Worm (Caenorhabditis elegans): ENCODE results near the gene F21C10.4.

F21C10.4 gene

ce11 chrV:9146196-9146595, 19.8 kb downstream of the F21C10.4 start:
- peak; percentile 3 for TF ChIP-seq nhr-28 (tag; optimal IDR thresholded peaks at IDR 0.05)
- no peak for TF ChIP-seq rbr-2 (tag; optimal IDR thresholded peaks at IDR 0.05)
- TF ChIP-seq arid-1 (GFP tag; conservative IDR thresholded peaks at IDR 0.05): no peak
- peak; percentile 38 for TF ChIP-seq hlh-11 (tag; optimal IDR thresholded peaks at IDR 0.05)
- TF ChIP-seq dmd-6 (GFP tag; IDR thresholded peaks at IDR 0.05): peak; percentile 75
- TF ChIP-seq R02D3.7 (tag; optimal IDR thresholded peaks at IDR 0.05): no peak
- 0 out of 2 replicates have a peak, but pooled peaks have one; percentile 17 for TF ChIP-seq tra-1 (GFP tag; IDR thresholded peaks at IDR 0.05)
- TF ChIP-seq pqm-1 (tag; optimal IDR thresholded peaks at IDR 0.05): peak; percentile 23

- peak; percentile 56 for TF ChIP-seq mxl-3 (GFP tag; optimal IDR thresholded peaks at IDR 0.05)
- no peak for TF ChIP-seq ztf-11 (tag; optimal IDR thresholded peaks at IDR 0.05)
- no peak for TF ChIP-seq dmd-8 (GFP tag; IDR thresholded peaks at IDR 0.05)
- TF ChIP-seq unc-39 (tag; optimal IDR thresholded peaks at IDR 0.05): no peak
- TF ChIP-seq nhr-111 (GFP tag; optimal IDR thresholded peaks at IDR 0.05): no peak
- TF ChIP-seq nhr-48 (tag; optimal IDR thresholded peaks at IDR 0.05): peak; percentile 37
- peak; percentile 5 for TF ChIP-seq nhr-28 (tag; optimal IDR thresholded peaks at IDR 0.05)
- TF ChIP-seq nhr-41 (GFP tag; IDR thresholded peaks at IDR 0.05): no peak
- peak; percentile 42 for TF ChIP-seq hlh-30 (tag; optimal IDR thresholded peaks at IDR 0.05; ENCODE audit: insufficient read depth)
- TF ChIP-seq dve-1 (tag; optimal IDR thresholded peaks at IDR 0.05; ENCODE audit: insufficient read depth): no peak
- TF ChIP-seq hlh-11 (tag; optimal IDR thresholded peaks at IDR 0.05): peak; percentile 35
- peak; percentile 25; the same call in 1 of the 2 replicates for TF ChIP-seq dmd-6 (GFP tag; IDR thresholded peaks at IDR 0.05)
- TF ChIP-seq unc-62 (GFP tag; optimal IDR thresholded peaks at IDR 0.05 in 1 of 2): peak in 1 of 2 experiments; percentile 95
- no peak for TF ChIP-seq unc-62 (tag; optimal IDR thresholded peaks at IDR 0.05)
These were observed 20.6 kb downstream of the F21C10.4 start, which contains the start of gene spl-2 for ce11 chrV:9146849-9147557. TSS of gene spl-2 (minus strand) at chrV:9146899.

ce11 chrV:9148151-9148550, 21.7 kb downstream of the F21C10.4 start:
- TF ChIP-seq lin-1 (GFP tag; IDR thresholded peaks at IDR 0.05): no peak
- TF ChIP-seq daf-19 (GFP tag; conservative IDR thresholded peaks at IDR 0.05): no peak
- no peak for TF ChIP-seq jun-1 (tag; optimal IDR thresholded peaks at IDR 0.05)
- TF ChIP-seq hlh-30 (tag; optimal IDR thresholded peaks at IDR 0.05; ENCODE audit: insufficient read depth): no peak
- TF ChIP-seq lin-39 (tag; optimal IDR thresholded peaks at IDR 0.05): no peak
- no peak for TF ChIP-seq skn-1 (tag; optimal IDR thresholded peaks at IDR 0.05)
- TF ChIP-seq T26A8.4 (GFP tag; IDR thresholded peaks at IDR 0.05): no peak
- TF ChIP-seq ceh-62 (tag; optimal IDR thresholded peaks at IDR 0.05): no peak
- no peak for TF ChIP-seq nhr-102 (tag; optimal IDR thresholded peaks at IDR 0.05)
- no peak for TF ChIP-seq mep-1 (tag; optimal IDR thresholded peaks at IDR 0.05)
- TF ChIP-seq F37D6.2 (tag; optimal IDR thresholded peaks at IDR 0.05): no peak
- TF ChIP-seq mxl-3 (GFP tag; optimal IDR thresholded peaks at IDR 0.05): no peak
- TF ChIP-seq rbr-2 (tag; optimal IDR thresholded peaks at IDR 0.05): no peak
- no peak for TF ChIP-seq nhr-111 (GFP tag; optimal IDR thresholded peaks at IDR 0.05)
- TF ChIP-seq nhr-237 (tag; optimal IDR thresholded peaks at IDR 0.05): no peak
- TF ChIP-seq nhr-41 (GFP tag; IDR thresholded peaks at IDR 0.05): no peak
- no peak for TF ChIP-seq snpc-1.2 (GFP tag; IDR thresholded peaks at IDR 0.05)
- no peak for TF ChIP-seq Y5F2A.4 (GFP tag; optimal IDR thresholded peaks at IDR 0.05)

DNA sequence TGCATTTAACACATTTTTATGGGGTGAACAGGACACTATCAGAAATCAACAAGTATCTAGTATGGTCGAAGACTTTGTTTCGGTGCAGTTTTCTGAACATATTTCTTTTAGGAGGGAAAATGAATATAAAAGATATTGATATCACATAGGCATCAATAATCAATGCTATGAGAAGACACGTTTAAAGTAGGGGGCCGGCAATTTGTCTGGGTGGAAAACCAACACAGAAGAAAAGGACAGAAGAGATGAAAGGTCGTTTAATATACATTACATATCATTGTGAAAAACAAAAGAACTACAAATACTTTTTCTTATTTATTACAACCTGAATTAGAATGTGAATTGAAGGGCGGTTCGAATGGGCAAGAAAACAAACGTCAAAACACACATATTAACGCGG, 25.9 kb downstream of the F21C10.4 start:
- no peak for TF ChIP-seq Y105C5A.15 (GFP tag; IDR thresholded peaks at IDR 0.05)
- TF ChIP-seq zip-2 (tag; optimal IDR thresholded peaks at IDR 0.05): no peak
- TF ChIP-seq D1046.2 (GFP tag; IDR thresholded peaks at IDR 0.05): no peak
- TF ChIP-seq snpc-1.2 (GFP tag; IDR thresholded peaks at IDR 0.05): no peak
- TF ChIP-seq php-3 (GFP tag; IDR thresholded peaks at IDR 0.05): no peak
- TF ChIP-seq lsy-2 (tag; optimal IDR thresholded peaks at IDR 0.05): no peak
- no peak for TF ChIP-seq lin-15B (tag; optimal IDR thresholded peaks at IDR 0.05)
- no peak for TF ChIP-seq daf-16 (GFP tag; optimal IDR thresholded peaks at IDR 0.05)
- TF ChIP-seq daf-16 (tag; optimal IDR thresholded peaks at IDR 0.05): no peak
- TF ChIP-seq R02D3.7 (tag; optimal IDR thresholded peaks at IDR 0.05): no peak
- TF ChIP-seq daf-8 (GFP tag; IDR thresholded peaks at IDR 0.05): no peak
- TF ChIP-seq nhr-28 (tag; optimal IDR thresholded peaks at IDR 0.05): no peak
- TF ChIP-seq madf-5 (GFP tag; IDR thresholded peaks at IDR 0.05): no peak
- no peak for TF ChIP-seq T20F7.1 (GFP tag; optimal IDR thresholded peaks at IDR 0.05)
- TF ChIP-seq nhr-111 (GFP tag; optimal IDR thresholded peaks at IDR 0.05): no peak
- TF ChIP-seq mxl-2 (GFP tag; conservative IDR thresholded peaks at IDR 0.05): no peak
- no peak for TF ChIP-seq ceh-32 (tag; optimal IDR thresholded peaks at IDR 0.05; ENCODE audit: poor library complexity)
- no peak for TF ChIP-seq Y75B8A.6 (GFP tag; IDR thresholded peaks at IDR 0.05)
- TF ChIP-seq dmd-8 (GFP tag; IDR thresholded peaks at IDR 0.05): no peak
